Worm (Caenorhabditis elegans) whole organism, mixed stage, embryonic: Measurements from ENCODE around the gene W04E12.3.

Source experiments
- bed-3 ChIP-seq: fragments of 200-800 bp; sonication (Bioruptor generic); optimal IDR thresholded peaks from 3 replicates; lab custom pipeline; 2018; ENCODE audit warnings: mild to moderate bottlenecking, missing genetic modification characterization, moderate library complexity, missing compliant biosample characterization
- blmp-1 ChIP-seq: fragments of 150-350 bp; optimal IDR thresholded peaks from 2 replicates; lab custom pipeline; 2014; ENCODE audit warnings: missing biosample characterization, missing genetic modification characterization
- ceh-39 ChIP-seq: fragments of 150-350 bp; optimal IDR thresholded peaks from 2 replicates; lab custom pipeline; 2014; ENCODE audit warnings: missing biosample characterization, missing genetic modification characterization
- ceh-43 ChIP-seq: fragments of 200-800 bp; sonication (Bioruptor generic); optimal IDR thresholded peaks from 2 replicates; lab custom pipeline; 2018; ENCODE audit warnings: mild to moderate bottlenecking, missing genetic modification characterization, moderate library complexity, missing compliant biosample characterization
- ceh-83 ChIP-seq: fragments of 200-800 bp; sonication (Bioruptor generic); optimal IDR thresholded peaks from 2 replicates; lab custom pipeline; 2018; ENCODE audit warnings: mild to moderate bottlenecking, missing genetic modification characterization, missing compliant biosample characterization
- ces-1 ChIP-seq: fragments of 150-350 bp; optimal IDR thresholded peaks from 2 replicates; lab custom pipeline; 2014; ENCODE audit warnings: missing biosample characterization, missing genetic modification reagents, missing genetic modification characterization
- cnd-1 ChIP-seq: fragments of 200-800 bp; sonication (Bioruptor generic); optimal IDR thresholded peaks from 2 replicates; lab custom pipeline; 2018; ENCODE audit warnings: mild to moderate bottlenecking, missing genetic modification characterization, missing compliant biosample characterization
- drap-1 ChIP-seq: fragments of 200-800 bp; sonication (Bioruptor generic); optimal IDR thresholded peaks from 3 replicates; lab custom pipeline; 2018; ENCODE audit warnings: mild to moderate bottlenecking, missing genetic modification characterization, missing compliant biosample characterization
- elt-1 ChIP-seq: sonication (generic microtip); optimal IDR thresholded peaks from 2 replicates; lab custom pipeline; 2017; ENCODE audit warnings: missing genetic modification characterization, mild to moderate bottlenecking, missing compliant biosample characterization, antibody characterized with exemption, moderate library complexity, borderline replicate concordance; ENCODE audit not compliant: insufficient read depth
- elt-3 ChIP-seq: fragments of 150-350 bp; optimal IDR thresholded peaks from 2 replicates; lab custom pipeline; 2014; ENCODE audit warnings: missing biosample characterization, missing genetic modification characterization
- ham-2 ChIP-seq: fragments of 200-800 bp; sonication (Bioruptor generic); optimal IDR thresholded peaks from 2 replicates; lab custom pipeline; 2018; ENCODE audit warnings: mild to moderate bottlenecking, missing genetic modification characterization, missing compliant biosample characterization
- hlh-1 ChIP-seq: fragments of 150-350 bp; optimal IDR thresholded peaks from 2 replicates; lab custom pipeline; 2014; ENCODE audit warnings: missing biosample characterization, missing genetic modification reagents, missing genetic modification characterization
- lin-13 ChIP-seq: fragments of 150-350 bp; optimal IDR thresholded peaks from 2 replicates; lab custom pipeline; 2014; ENCODE audit warnings: missing biosample characterization, missing genetic modification characterization
- lin-32 ChIP-seq: fragments of 200-800 bp; sonication (Bioruptor generic); optimal IDR thresholded peaks from 2 replicates; lab custom pipeline; 2018; ENCODE audit warnings: mild to moderate bottlenecking, missing genetic modification characterization, missing compliant biosample characterization
- lsy-2 ChIP-seq: fragments of 150-350 bp; optimal IDR thresholded peaks from 2 replicates; lab custom pipeline; 2014; ENCODE audit warnings: missing biosample characterization, missing genetic modification characterization
- mab-5 ChIP-seq: fragments of 150-350 bp; optimal IDR thresholded peaks from 2 replicates; lab custom pipeline; 2014; ENCODE audit warnings: missing biosample characterization, missing genetic modification characterization
- mep-1 ChIP-seq: fragments of 150-350 bp; optimal IDR thresholded peaks from 2 replicates; lab custom pipeline; 2017; ENCODE audit warnings: missing biosample characterization, missing genetic modification reagents, missing genetic modification characterization, inconsistent platforms
- mls-2 ChIP-seq: sonication (generic microtip); optimal IDR thresholded peaks from 2 replicates; lab custom pipeline; 2016; ENCODE audit warnings: mild to moderate bottlenecking, missing genetic modification characterization, moderate library complexity, missing compliant biosample characterization
- nhr-2 ChIP-seq: fragments of 150-350 bp; optimal IDR thresholded peaks from 2 replicates; lab custom pipeline; 2014; ENCODE audit warnings: missing biosample characterization, missing genetic modification characterization
- nhr-237 ChIP-seq: fragments of 150-350 bp; optimal IDR thresholded peaks from 2 replicates; lab custom pipeline; 2014; ENCODE audit warnings: missing biosample characterization, missing genetic modification characterization
- nhr-76 ChIP-seq: sonication (generic microtip); optimal IDR thresholded peaks from 2 replicates; lab custom pipeline; 2017; ENCODE audit warnings: missing biosample characterization, missing genetic modification characterization
- pha-4 ChIP-seq: fragments of 150-350 bp; optimal IDR thresholded peaks from 2 replicates; lab custom pipeline; 2018; ENCODE audit warnings: missing biosample characterization, missing genetic modification reagents, missing genetic modification characterization
- sem-2 ChIP-seq: fragments of 200-800 bp; sonication (Bioruptor generic); optimal IDR thresholded peaks from 2 replicates; lab custom pipeline; 2018; ENCODE audit warnings: mild to moderate bottlenecking, missing genetic modification characterization, missing compliant biosample characterization
- snpc-4 ChIP-seq: fragments of 150-350 bp; optimal IDR thresholded peaks from 2 replicates; lab custom pipeline; 2014; ENCODE audit warnings: missing biosample characterization, missing genetic modification characterization
- sptf-1 ChIP-seq: sonication (generic microtip); optimal IDR thresholded peaks from 2 replicates; lab custom pipeline; 2017; ENCODE audit warnings: mild to moderate bottlenecking, missing genetic modification characterization, moderate library complexity, missing compliant biosample characterization
- tbx-8 ChIP-seq: fragments of 200-800 bp; sonication (Bioruptor generic); optimal IDR thresholded peaks from 2 replicates; lab custom pipeline; 2018; ENCODE audit warnings: mild to moderate bottlenecking, missing genetic modification characterization, moderate library complexity, missing compliant biosample characterization
- unc-39 ChIP-seq: fragments of 150-350 bp; optimal IDR thresholded peaks from 2 replicates; lab custom pipeline; 2014; ENCODE audit warnings: missing biosample characterization, missing genetic modification characterization
- unc-62 ChIP-seq: fragments of 150-350 bp; optimal IDR thresholded peaks from 2 replicates; lab custom pipeline; 2014; ENCODE audit warnings: missing biosample characterization, missing genetic modification reagents, missing genetic modification characterization
- zip-8 ChIP-seq: fragments of 150-350 bp; optimal IDR thresholded peaks from 2 replicates; lab custom pipeline; 2014; ENCODE audit warnings: missing biosample characterization, missing genetic modification characterization
- ztf-11 ChIP-seq: fragments of 150-350 bp; optimal IDR thresholded peaks from 2 replicates; lab custom pipeline; 2014; ENCODE audit warnings: missing biosample characterization, missing genetic modification characterization

W04E12.3 gene

DNA sequence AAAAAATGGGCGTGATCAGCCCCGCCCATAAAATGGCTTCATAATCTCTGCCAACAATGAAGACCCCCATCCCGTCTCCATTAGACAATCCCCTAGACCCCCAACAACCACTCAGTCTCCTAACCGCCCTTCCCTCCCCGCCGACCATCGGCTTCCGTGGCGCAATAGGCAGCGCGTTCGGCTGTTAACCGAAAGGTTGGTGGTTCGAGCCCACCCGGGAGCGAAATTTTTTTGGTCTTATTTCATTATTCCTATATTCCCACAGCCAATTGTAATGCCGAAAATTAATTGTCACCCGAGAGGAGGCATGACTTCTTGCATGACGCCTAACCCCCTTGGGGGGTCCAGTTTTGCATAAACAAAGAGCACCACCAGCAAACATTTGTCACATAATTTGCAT is 18.9 kb upstream of the W04E12.3 start (continued):
- TF ChIP-seq bed-3 (GFP tag; lab: Kevin White, UChicago), result peak; percentile 56
- no peak for TF ChIP-seq elt-1
- TF ChIP-seq ceh-43 (GFP tag; lab: Kevin White, UChicago), result peak; percentile 63

DNA sequence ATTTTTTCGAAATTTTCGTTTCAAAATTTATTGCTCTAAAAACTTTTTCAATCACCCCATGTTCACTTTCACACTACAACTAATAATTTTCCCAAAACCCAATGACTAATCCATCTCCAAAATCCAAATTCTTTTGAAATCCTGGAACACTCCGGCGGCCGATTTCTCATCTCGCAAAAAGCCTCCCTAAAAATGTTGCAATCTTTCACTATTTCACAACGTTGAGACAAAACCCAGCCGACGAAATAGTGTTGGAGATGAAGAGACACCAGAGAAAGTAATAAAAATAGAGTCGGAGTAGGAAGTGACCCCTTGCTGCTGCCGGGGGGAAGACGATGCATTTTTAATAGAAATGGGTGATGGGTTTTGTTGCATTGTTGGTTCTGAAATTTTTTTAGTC is 17.2 kb upstream of the W04E12.3 start:
- TF ChIP-seq ces-1 (peak; percentile 1), ceh-83 (GFP tag; lab: Kevin White, UChicago) (no peak)

DNA sequence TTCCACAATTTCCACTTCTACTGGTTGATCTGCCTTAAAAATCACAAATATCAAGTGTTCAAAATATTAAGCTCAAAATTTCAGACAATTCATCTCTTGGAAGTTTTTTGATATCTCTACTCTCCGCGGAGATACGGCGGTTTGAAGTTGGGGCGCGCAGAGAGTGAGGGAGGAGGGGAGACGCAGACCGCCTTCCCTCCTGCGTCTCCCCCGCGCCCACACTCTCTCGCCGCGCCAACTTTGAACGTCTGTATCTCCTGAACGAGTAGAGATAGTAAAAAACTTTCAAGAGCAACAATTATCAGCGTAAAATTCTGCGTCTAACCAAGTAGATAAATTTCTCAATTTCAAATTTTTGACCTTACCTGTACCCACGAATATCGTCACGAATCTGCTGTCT is 13.8 kb upstream of the W04E12.3 start:
- TF ChIP-seq sptf-1 (tag; lab: Kevin White, UChicago), result no peak
- no peak for TF ChIP-seq ham-2 (GFP tag; lab: Kevin White, UChicago)
- no peak for TF ChIP-seq cnd-1 (tag; lab: Kevin White, UChicago)
- no peak for TF ChIP-seq snpc-4 (tag; lab: Kevin White, UChicago)
- no peak for TF ChIP-seq blmp-1
- no peak for TF ChIP-seq tbx-8 (GFP tag; lab: Kevin White, UChicago)
- no peak for TF ChIP-seq unc-39 (tag; lab: Kevin White, UChicago)
- no peak for TF ChIP-seq ceh-43 (GFP tag; lab: Kevin White, UChicago)
- TF ChIP-seq hlh-1 (tag; lab: Kevin White, UChicago), result no peak
- TF ChIP-seq lin-13 (tag; lab: Kevin White, UChicago), result no peak
- no peak for TF ChIP-seq ztf-11 (tag; lab: Kevin White, UChicago)
- no peak for TF ChIP-seq mls-2
- no peak for TF ChIP-seq drap-1 (GFP tag; lab: Kevin White, UChicago)
- TF ChIP-seq pha-4, result no peak
- no peak for TF ChIP-seq elt-1
- TF ChIP-seq nhr-237 (tag; lab: Kevin White, UChicago), result no peak
- TF ChIP-seq ceh-39 (tag; lab: Kevin White, UChicago), result no peak

DNA sequence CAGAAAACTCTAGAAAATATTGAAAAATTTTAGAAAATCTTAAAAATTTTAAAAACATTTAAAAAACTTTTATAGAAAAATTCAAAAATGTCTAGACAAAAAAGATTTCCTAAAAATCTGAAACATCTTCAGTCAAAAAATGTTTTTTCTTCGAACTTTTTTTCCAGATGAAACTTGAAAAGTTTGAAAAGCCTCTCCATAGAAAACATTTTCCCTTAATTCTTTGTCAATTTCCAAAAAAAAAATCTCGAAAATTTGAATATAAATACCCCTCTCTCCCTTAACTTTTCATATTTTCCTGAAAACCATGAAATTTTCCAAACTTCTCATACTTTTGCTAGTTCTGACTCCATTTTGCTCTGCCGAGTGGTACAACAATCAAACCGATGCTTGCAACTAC is 13.0 kb upstream of the W04E12.3 start, which contains the start of gene Y116F11A.3:
TSS of gene Y116F11A.3 (plus strand) at position 301 of the 400 bp plus-strand sequence.
- TF ChIP-seq ces-1, result no peak
- no peak for TF ChIP-seq zip-8
- TF ChIP-seq ceh-43 (GFP tag; lab: Kevin White, UChicago), result no peak
- TF ChIP-seq nhr-2, result no peak
- no peak for TF ChIP-seq cnd-1 (tag; lab: Kevin White, UChicago)
- TF ChIP-seq elt-3 (tag; lab: Kevin White, UChicago), result no peak
- no peak for TF ChIP-seq sem-2 (GFP tag; lab: Kevin White, UChicago)
- no peak for TF ChIP-seq ceh-83 (GFP tag; lab: Kevin White, UChicago)
- TF ChIP-seq nhr-76 (tag; lab: Kevin White, UChicago), result no peak
- TF ChIP-seq mab-5 (tag; lab: Kevin White, UChicago), result no peak
- TF ChIP-seq blmp-1, result no peak
- no peak for TF ChIP-seq ceh-39 (tag; lab: Kevin White, UChicago)
- no peak for TF ChIP-seq unc-39 (tag; lab: Kevin White, UChicago)
- no peak for TF ChIP-seq bed-3 (GFP tag; lab: Kevin White, UChicago)
- TF ChIP-seq drap-1 (GFP tag; lab: Kevin White, UChicago), result no peak
- no peak for TF ChIP-seq ham-2 (GFP tag; lab: Kevin White, UChicago)
- TF ChIP-seq mep-1 (tag; lab: Kevin White, UChicago), result no peak
- TF ChIP-seq elt-1, result no peak
- no peak for TF ChIP-seq unc-62 (GFP tag; lab: Kevin White, UChicago)

DNA sequence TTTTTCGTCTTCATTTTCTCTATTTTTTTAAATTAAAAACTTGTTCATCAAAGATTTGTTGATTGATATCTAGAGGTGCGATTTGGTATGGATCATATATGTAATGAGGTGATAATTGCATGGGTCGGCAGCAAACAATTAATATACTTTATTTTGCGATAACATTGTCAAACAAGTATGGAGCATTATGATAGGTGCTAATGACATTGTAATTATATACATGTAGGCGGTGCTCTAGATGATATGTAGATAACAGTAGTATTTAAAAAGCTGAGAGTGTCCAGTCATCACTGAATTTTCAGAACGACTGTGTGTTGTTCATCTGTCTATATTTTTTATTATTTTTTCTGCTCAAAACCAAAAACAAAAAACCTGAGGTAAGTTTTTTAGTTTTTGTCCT is 11.5 kb upstream of the W04E12.3 start, which contains the start of gene Y116F11A.1:
TSS of gene Y116F11A.1 (plus strand) at position 301 of the 400 bp plus-strand sequence.
- TF ChIP-seq hlh-1 (tag; lab: Kevin White, UChicago), result no peak
- TF ChIP-seq ces-1, result no peak
- no peak for TF ChIP-seq ceh-39 (tag; lab: Kevin White, UChicago)
- no peak for TF ChIP-seq bed-3 (GFP tag; lab: Kevin White, UChicago)
- TF ChIP-seq lsy-2 (tag; lab: Kevin White, UChicago), result no peak
- TF ChIP-seq elt-3 (tag; lab: Kevin White, UChicago), result no peak

DNA sequence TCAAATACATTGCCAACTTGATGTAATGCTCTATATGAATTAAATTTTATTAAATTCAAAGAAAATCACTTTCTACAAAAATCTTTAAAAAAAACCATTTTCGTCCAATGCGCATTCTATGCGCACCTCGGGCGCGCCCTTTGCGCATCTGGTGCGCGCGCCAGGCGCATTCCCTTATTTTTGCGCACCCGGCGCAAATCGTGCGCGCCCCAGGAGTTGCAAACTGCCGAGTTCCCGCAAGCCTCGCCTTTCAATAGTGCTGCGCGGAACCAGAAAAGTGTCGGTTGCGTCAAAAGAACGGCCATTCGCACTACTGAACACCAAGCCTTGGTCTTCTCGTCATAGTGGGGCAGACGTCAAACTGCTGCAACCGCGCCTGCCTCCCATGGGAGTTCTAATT is 8.0 kb upstream of the W04E12.3 start:
- TF ChIP-seq ham-2 (GFP tag; lab: Kevin White, UChicago) (no peak), lin-32 (no peak), ceh-43 (GFP tag; lab: Kevin White, UChicago) (no peak), lsy-2 (tag; lab: Kevin White, UChicago) (no peak)
